Worm (Caenorhabditis elegans): ENCODE data around the gene bath-28.

- TF ChIP-seq ama-1 (optimal IDR thresholded peaks at IDR 0.05) (no peak), lin-39 (tag; optimal IDR thresholded peaks at IDR 0.05) (no peak), egl-27 (tag; optimal IDR thresholded peaks at IDR 0.05) (no peak)
These were observed 26.2 kb upstream of the bath-28 start, which contains the start of gene bath-23 for ce11 chrII:3371010-3371409.

All from whole organism, L1 larva.